Worm (Caenorhabditis elegans) whole organism, L4 larva: ENCODE measurements around the gene col-90.

Experiments
- F44E2.7 ChIP-seq: fragments of 200-800 bp; sonication (Bioruptor generic); IDR thresholded peaks from 2 replicates; pipeline ENCODE4 v2.1.2; 2022; ENCODE audit warnings: missing genetic modification characterization, missing compliant biosample characterization
- aly-2 ChIP-seq: sonication (generic microtip); optimal IDR thresholded peaks from 2 replicates; lab custom pipeline; 2018; ENCODE audit warnings: missing biosample characterization, missing genetic modification characterization
- ama-1 ChIP-seq: fragments of 150-350 bp; optimal IDR thresholded peaks from 2 replicates; lab custom pipeline; 2014; ENCODE audit warnings: inconsistent platforms, mixed read lengths
- attf-4 ChIP-seq: sonication (generic microtip); optimal IDR thresholded peaks from 3 replicates; lab custom pipeline; 2017; ENCODE audit warnings: missing biosample characterization, missing genetic modification characterization
- ceh-32 ChIP-seq: sonication (generic microtip); optimal IDR thresholded peaks from 2 replicates; lab custom pipeline; 2016; ENCODE audit warnings: mild to moderate bottlenecking, missing genetic modification characterization, missing compliant biosample characterization; ENCODE audit not compliant: poor library complexity
- ceh-82 ChIP-seq: sonication (generic microtip); optimal IDR thresholded peaks from 2 replicates; lab custom pipeline; 2017; ENCODE audit warnings: missing biosample characterization, missing genetic modification characterization
- daf-19 ChIP-seq: fragments of 200-800 bp; sonication (Bioruptor generic); conservative IDR thresholded peaks from 2 replicates; pipeline ENCODE4 v1.3.6; 2022; ENCODE audit warnings: missing genetic modification characterization, missing compliant biosample characterization
- egl-27 ChIP-seq: sonication (generic microtip); optimal IDR thresholded peaks from 3 replicates; lab custom pipeline; 2017; ENCODE audit warnings: missing biosample characterization, missing genetic modification reagents, missing genetic modification characterization
- fkh-10 ChIP-seq: fragments of 150-350 bp; optimal IDR thresholded peaks from 2 replicates; lab custom pipeline; 2014; ENCODE audit warnings: missing biosample characterization, missing genetic modification reagents, missing genetic modification characterization
- lin-15B ChIP-seq: fragments of 150-350 bp; sonication (generic microtip); optimal IDR thresholded peaks from 3 replicates; lab custom pipeline; 2014; ENCODE audit warnings: missing biosample characterization, missing genetic modification characterization
- mxl-2 ChIP-seq: fragments of 200-800 bp; sonication (Bioruptor generic); conservative IDR thresholded peaks from 2 replicates; pipeline ENCODE4 v1.3.6; 2022; ENCODE audit warnings: missing genetic modification reagents, missing genetic modification characterization, missing compliant biosample characterization
- nhr-77 ChIP-seq: fragments of 150-350 bp; optimal IDR thresholded peaks from 2 replicates; lab custom pipeline; 2014; ENCODE audit warnings: missing biosample characterization, missing genetic modification characterization
- unc-39 ChIP-seq: sonication (generic microtip); optimal IDR thresholded peaks from 2 replicates; lab custom pipeline; 2017; ENCODE audit warnings: missing biosample characterization, missing genetic modification characterization
- vab-7 ChIP-seq: fragments of 200-800 bp; sonication (Bioruptor generic); IDR thresholded peaks from 2 replicates; pipeline ENCODE4 v1.3.6; 2022; ENCODE audit warnings: missing genetic modification reagents, missing genetic modification characterization, missing compliant biosample characterization

- no peak for TF ChIP-seq aly-2 (tag; lab: Kevin White, UChicago)
- no peak for TF ChIP-seq F44E2.7 (GFP tag; lab: Robert Waterston, UW)
- no peak for TF ChIP-seq daf-19 (GFP tag; lab: Robert Waterston, UW)
- TF ChIP-seq ceh-82, result no peak
- TF ChIP-seq ceh-32 (tag; lab: Kevin White, UChicago), result no peak
- TF ChIP-seq attf-4 (tag; lab: Kevin White, UChicago), result no peak
- no peak for TF ChIP-seq mxl-2 (GFP tag; lab: Robert Waterston, UW)
- no peak for TF ChIP-seq fkh-10
- TF ChIP-seq nhr-77 (tag; lab: Kevin White, UChicago), result no peak
- no peak for TF ChIP-seq unc-39
- TF ChIP-seq vab-7 (GFP tag; lab: Robert Waterston, UW), result no peak
- no peak for TF ChIP-seq egl-27 (tag; lab: Kevin White, UChicago)
- TF ChIP-seq lin-15B (tag; lab: Kevin White, UChicago), result no peak
- no peak for TF ChIP-seq ama-1 (lab: Kevin White, UChicago)
These were observed 961 bp upstream of the col-90 start for ce11 chrIII:7947677-7948076.
